Fruit fly (Drosophila melanogaster): ENCODE data around the gene CG42570.

DNA sequence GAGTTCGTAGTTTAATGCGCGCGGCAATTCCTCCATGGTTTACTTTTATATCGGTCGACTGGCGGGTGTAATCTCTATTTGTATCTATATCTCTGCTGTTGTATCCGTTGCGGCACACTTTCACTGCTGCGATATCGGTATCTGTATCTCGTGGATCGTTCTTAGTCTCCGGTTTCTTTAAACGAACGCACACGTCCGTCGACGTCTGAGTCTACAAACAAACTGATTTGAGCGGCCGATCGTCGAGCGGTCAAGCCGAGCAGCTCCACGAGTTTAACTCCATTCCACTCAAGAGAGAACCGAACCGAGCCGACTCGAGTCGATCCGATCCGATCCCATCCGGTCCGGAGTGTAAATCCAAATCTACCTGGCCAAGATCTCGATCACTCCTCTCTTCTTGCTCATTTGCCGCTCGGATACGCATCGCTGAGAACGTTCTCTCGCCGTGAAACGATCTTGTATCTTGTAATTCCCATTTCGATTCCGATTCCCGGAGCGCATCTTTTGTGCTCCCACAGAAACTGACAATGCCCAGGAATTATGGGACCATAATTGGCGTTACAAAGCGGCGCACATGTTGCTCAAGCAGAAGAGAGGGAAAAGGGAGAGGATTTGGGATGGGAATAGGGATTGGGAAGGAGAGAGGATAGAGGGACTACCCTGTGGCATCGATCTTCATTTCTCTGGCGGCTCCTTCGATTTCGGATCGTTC is 17.8 kb upstream of the CG42570 start, which contains the start of gene comm2:
- TF ChIP-seq kay (GFP tag; ENCODE audit: borderline replicate concordance) (no peak), Hr96 (GFP tag; optimal IDR thresholded peaks at IDR 0.05) (no peak), cic (GFP tag; optimal IDR thresholded peaks at IDR 0.05) (no peak), CG7045 (GFP tag; optimal IDR thresholded peaks at IDR 0.05) (no peak), CG5204 (GFP tag; optimal IDR thresholded peaks at IDR 0.05) (no peak), CG14711 (tag; optimal IDR thresholded peaks at IDR 0.05) (no peak), CG1620 (GFP tag; optimal IDR thresholded peaks at IDR 0.05) (no peak)
